Worm (Caenorhabditis elegans): Measurements from ENCODE around the gene sumv-1.

sumv-1 gene

ce11 chrIII:5202641-5203040 is 51.3 kb downstream of the sumv-1 start:
- TF ChIP-seq ama-1 (optimal IDR thresholded peaks at IDR 0.05) (no peak), ama-1 (GFP tag; optimal IDR thresholded peaks at IDR 0.05) (no peak), F55B11.4 (tag; optimal IDR thresholded peaks at IDR 0.05; ENCODE audit: borderline replicate concordance, insufficient read depth) (no peak), D2030.7 (GFP tag; IDR thresholded peaks at IDR 0.05) (no peak), Y95B8A.8 (GFP tag; IDR thresholded peaks at IDR 0.05) (no peak), ZK185.1 (tag; optimal IDR thresholded peaks at IDR 0.05; ENCODE audit: poor library complexity, severe bottlenecking) (peak; percentile 42), akir-1 (GFP tag; optimal IDR thresholded peaks at IDR 0.05) (no peak), cebp-1 (GFP tag; IDR thresholded peaks at IDR 0.05) (no peak), cebp-1 (tag; optimal IDR thresholded peaks at IDR 0.05) (peak; percentile 43), die-1 (tag; optimal IDR thresholded peaks at IDR 0.05) (peak; percentile 17), snpc-4 (GFP tag; optimal IDR thresholded peaks at IDR 0.05) (no peak), snpc-4 (tag; optimal IDR thresholded peaks at IDR 0.05) (peak in 2 of 4 experiments; percentile 18 to 20), lin-35 (GFP tag; optimal IDR thresholded peaks at IDR 0.05) (peak in 1 of 3 experiments; percentile 7), zfh-2 (GFP tag; conservative IDR thresholded peaks at IDR 0.05) (no peak), tbp1 (GFP tag; optimal IDR thresholded peaks at IDR 0.05) (peak; percentile 15), ztf-6 (GFP tag; IDR thresholded peaks at IDR 0.05) (no peak), attf-5 (GFP tag; optimal IDR thresholded peaks at IDR 0.05) (peak; percentile 49), rpc-1 (optimal IDR thresholded peaks at IDR 0.05) (no peak), rpc-1 (tag; optimal IDR thresholded peaks at IDR 0.05) (no peak), dox-1 (GFP tag; IDR thresholded peaks at IDR 0.05) (0 out of 2 replicates have a peak, but pooled peaks have one; percentile 44), hmg-1.2 (GFP tag; IDR thresholded peaks at IDR 0.05) (peak; percentile 47; the same call in 1 of the 2 replicates), nhr-80 (tag; optimal IDR thresholded peaks at IDR 0.05) (peak; percentile 66), ceh-91 (GFP tag; IDR thresholded peaks at IDR 0.05) (no peak), tlf-1 (GFP tag; optimal IDR thresholded peaks at IDR 0.05) (peak; percentile 18), let-526 (GFP tag; IDR thresholded peaks at IDR 0.05) (no peak), ceh-27 (GFP tag; optimal IDR thresholded peaks at IDR 0.05) (peak; percentile 47), rec-8 (tag; optimal IDR thresholded peaks at IDR 0.05) (no peak), ekl-4 (GFP tag; IDR thresholded peaks at IDR 0.05) (0 out of 2 replicates have a peak, but pooled peaks have one; percentile 57), lsy-27 (tag; optimal IDR thresholded peaks at IDR 0.05; ENCODE audit: borderline replicate concordance, insufficient read depth) (no peak), madf-3 (GFP tag; IDR thresholded peaks at IDR 0.05) (no peak), F57C9.4 (tag; optimal IDR thresholded peaks at IDR 0.05) (no peak), lin-26 (GFP tag; IDR thresholded peaks at IDR 0.05) (no peak), lin-40 (tag; optimal IDR thresholded peaks at IDR 0.05) (peak; percentile 70)

ce11 chrIII:5201267-5201666 is 52.7 kb downstream of the sumv-1 start:
- TF ChIP-seq unc-62 (GFP tag; optimal IDR thresholded peaks at IDR 0.05): peak; percentile 82
- TF ChIP-seq nhr-80 (tag; optimal IDR thresholded peaks at IDR 0.05): peak; percentile 90
- no peak for TF ChIP-seq Y53G8AR.9 (GFP tag; conservative IDR thresholded peaks at IDR 0.05)
- peak; percentile 46 for TF ChIP-seq attf-5 (GFP tag; optimal IDR thresholded peaks at IDR 0.05)
- TF ChIP-seq cebp-1 (GFP tag; IDR thresholded peaks at IDR 0.05): no peak
- TF ChIP-seq cebp-1 (tag; optimal IDR thresholded peaks at IDR 0.05): peak; percentile 37
- TF ChIP-seq atf-7 (tag; optimal IDR thresholded peaks at IDR 0.05): peak; percentile 35
- peak; percentile 11 for TF ChIP-seq tbp1 (GFP tag; optimal IDR thresholded peaks at IDR 0.05)
- no peak for TF ChIP-seq snpc-4 (GFP tag; optimal IDR thresholded peaks at IDR 0.05)
- TF ChIP-seq snpc-4 (tag; optimal IDR thresholded peaks at IDR 0.05): peak in 1 of 4 experiments; percentile 17
- TF ChIP-seq efl-1 (GFP tag; optimal IDR thresholded peaks at IDR 0.05): no peak

ce11 chrIII:5200349-5200748 is 53.6 kb downstream of the sumv-1 start:
- TF ChIP-seq tbp1 (GFP tag; optimal IDR thresholded peaks at IDR 0.05): no peak
- no peak for TF ChIP-seq B0035.1 (tag; optimal IDR thresholded peaks at IDR 0.05)
- no peak for TF ChIP-seq madf-8 (GFP tag; conservative IDR thresholded peaks at IDR 0.05)
- TF ChIP-seq atf-7 (tag; optimal IDR thresholded peaks at IDR 0.05): no peak
- TF ChIP-seq B0336.3 (GFP tag; IDR thresholded peaks at IDR 0.05): no peak
- peak; percentile 22 for TF ChIP-seq pha-4 (tag; optimal IDR thresholded peaks at IDR 0.05)
- TF ChIP-seq ztf-22 (GFP tag; optimal IDR thresholded peaks at IDR 0.05): no peak
- no peak for TF ChIP-seq ztf-6 (GFP tag; IDR thresholded peaks at IDR 0.05)
- TF ChIP-seq ztf-18 (tag; optimal IDR thresholded peaks at IDR 0.05): no peak
- TF ChIP-seq ztf-3 (GFP tag; optimal IDR thresholded peaks at IDR 0.05): no peak
- TF ChIP-seq egl-18 (GFP tag; IDR thresholded peaks at IDR 0.05): no peak
- TF ChIP-seq bed-1 (GFP tag; IDR thresholded peaks at IDR 0.05): no peak
- no peak for TF ChIP-seq chd-7 (tag; optimal IDR thresholded peaks at IDR 0.05)
- TF ChIP-seq ccch-3 (GFP tag; optimal IDR thresholded peaks at IDR 0.05): no peak

Data from whole organism, young adult.